Fruit fly (Drosophila melanogaster) whole organism: ENCODE data around the gene sinu.

Experiments
- Dll ChIP-seq: fragments of >200 bp; optimal IDR thresholded peaks from 2 replicates; lab custom pipeline; 2017
- pan ChIP-seq: fragments of >200 bp; optimal IDR thresholded peaks from 2 replicates; lab custom pipeline; 2017

- TF ChIP-seq pan (lab: Kevin White, UChicago) = no peak
- no peak for TF ChIP-seq Dll (lab: Kevin White, UChicago)
Observed at dm6 chr3L:5556195-5556594, 5.2 kb downstream of the sinu start.
